Worm (Caenorhabditis elegans) whole organism, early embryonic: ENCODE data around the gene srbc-34.

ENCODE experiments used
- B0310.2 ChIP-seq: sonication (generic microtip); optimal IDR thresholded peaks from 2 replicates; lab custom pipeline; 2016; ENCODE audit warnings: mild to moderate bottlenecking, missing genetic modification characterization, missing compliant biosample characterization
- F13C5.2 ChIP-seq: sonication (generic microtip); optimal IDR thresholded peaks from 2 replicates; lab custom pipeline; 2017; ENCODE audit warnings: mild to moderate bottlenecking, missing genetic modification characterization, inconsistent platforms, missing compliant biosample characterization
- aly-1 ChIP-seq: sonication (generic microtip); optimal IDR thresholded peaks from 2 replicates; lab custom pipeline; 2016; ENCODE audit warnings: missing genetic modification characterization, missing compliant biosample characterization
- ama-1 ChIP-seq: fragments of 150-350 bp; optimal IDR thresholded peaks from 2 replicates; lab custom pipeline; 2014
- ceh-13 ChIP-seq: fragments of 200-800 bp; sonication (Bioruptor generic); optimal IDR thresholded peaks from 2 replicates; lab custom pipeline; 2018; ENCODE audit warnings: mild to moderate bottlenecking, missing genetic modification characterization, missing compliant biosample characterization
- ceh-36 ChIP-seq: sonication (generic microtip); optimal IDR thresholded peaks from 2 replicates; lab custom pipeline; 2016; ENCODE audit warnings: missing genetic modification characterization, inconsistent platforms, missing compliant biosample characterization
- ets-7 ChIP-seq: sonication (generic microtip); optimal IDR thresholded peaks from 2 replicates; lab custom pipeline; 2016; ENCODE audit warnings: missing genotype, missing genetic modification characterization, missing compliant biosample characterization
- flt-1 ChIP-seq: fragments of 200-800 bp; sonication (Bioruptor generic); IDR thresholded peaks from 2 replicates; pipeline ENCODE4 v1.3.6; 2022; ENCODE audit warnings: missing genetic modification characterization, missing compliant biosample characterization
- hmbx-1 ChIP-seq: sonication (generic microtip); optimal IDR thresholded peaks from 2 replicates; lab custom pipeline; 2016; ENCODE audit warnings: mild to moderate bottlenecking, missing genetic modification characterization, missing compliant biosample characterization
- hmg-4 ChIP-seq: fragments of 200-800 bp; sonication (Bioruptor generic); optimal IDR thresholded peaks from 2 replicates; lab custom pipeline; 2018; ENCODE audit warnings: mild to moderate bottlenecking, missing genetic modification characterization, missing compliant biosample characterization
- hnd-1 ChIP-seq: sonication (generic microtip); optimal IDR thresholded peaks from 2 replicates; lab custom pipeline; 2016; ENCODE audit warnings: missing genetic modification characterization, missing compliant biosample characterization
- pes-1 ChIP-seq: fragments of 200-800 bp; sonication (Bioruptor generic); IDR thresholded peaks from 2 replicates; pipeline ENCODE4 v1.3.6; 2022; ENCODE audit warnings: missing genetic modification reagents, missing genetic modification characterization, missing compliant biosample characterization
- scrt-1 ChIP-seq: fragments of 200-800 bp; sonication (Bioruptor generic); IDR thresholded peaks from 2 replicates; pipeline ENCODE4 v1.3.6; 2022; ENCODE audit warnings: missing genetic modification characterization, missing compliant biosample characterization
- sea-1 ChIP-seq: fragments of 200-800 bp; sonication (Bioruptor generic); conservative IDR thresholded peaks from 2 replicates; pipeline ENCODE4 v1.3.6; 2022; ENCODE audit warnings: missing genetic modification characterization, missing compliant biosample characterization
- tbx-11 ChIP-seq: fragments of 200-800 bp; sonication (Bioruptor generic); IDR thresholded peaks from 2 replicates; pipeline ENCODE4 v1.3.6; 2022; ENCODE audit warnings: missing genetic modification characterization, missing compliant biosample characterization
- tbx-37 ChIP-seq: fragments of 200-800 bp; sonication (Bioruptor generic); conservative IDR thresholded peaks from 2 replicates; pipeline ENCODE4 v1.3.6; 2022; ENCODE audit warnings: missing genetic modification reagents, missing genetic modification characterization, missing compliant biosample characterization
- tra-4 ChIP-seq: sonication (generic microtip); optimal IDR thresholded peaks from 2 replicates; lab custom pipeline; 2017; ENCODE audit warnings: missing genetic modification characterization, missing compliant biosample characterization

The srbc-34 gene

ce11 chrV:20198954-20199353 is 7.2 kb upstream of the srbc-34 start, which contains the start of gene fog-2:
Gene fog-2, plus strand, starts transcription at chrV:20199254.
- TF ChIP-seq pes-1 (GFP tag; lab: Robert Waterston, UW) (no peak), tbx-37 (GFP tag; lab: Robert Waterston, UW) (no peak), ceh-36 (no peak), tbx-11 (GFP tag; lab: Robert Waterston, UW) (no peak), scrt-1 (GFP tag; lab: Robert Waterston, UW) (no peak), F13C5.2 (tag; lab: Kevin White, UChicago) (no peak), hnd-1 (tag; lab: Kevin White, UChicago) (no peak), hmg-4 (GFP tag; lab: Kevin White, UChicago) (no peak), ceh-13 (GFP tag; lab: Kevin White, UChicago) (no peak), flt-1 (GFP tag; lab: Robert Waterston, UW) (no peak), tra-4 (tag; lab: Kevin White, UChicago) (no peak), ama-1 (lab: Kevin White, UChicago) (no peak), ets-7 (tag; lab: Kevin White, UChicago) (no peak), sea-1 (GFP tag; lab: Robert Waterston, UW) (no peak), aly-1 (tag; lab: Kevin White, UChicago) (no peak), B0310.2 (tag; lab: Kevin White, UChicago) (no peak), hmbx-1 (tag; lab: Kevin White, UChicago) (no peak)

- TF ChIP-seq B0310.2 (tag; lab: Kevin White, UChicago) (no peak), ama-1 (lab: Kevin White, UChicago) (no peak), hnd-1 (tag; lab: Kevin White, UChicago) (no peak)
Observed at ce11 chrV:20199658-20200057, 6.5 kb upstream of the srbc-34 start.

- TF ChIP-seq scrt-1 (GFP tag; lab: Robert Waterston, UW) (no peak), B0310.2 (tag; lab: Kevin White, UChicago) (no peak), tbx-37 (GFP tag; lab: Robert Waterston, UW) (no peak), ceh-13 (GFP tag; lab: Kevin White, UChicago) (no peak), hnd-1 (tag; lab: Kevin White, UChicago) (no peak), hmbx-1 (tag; lab: Kevin White, UChicago) (no peak), ets-7 (tag; lab: Kevin White, UChicago) (no peak), ceh-36 (no peak), aly-1 (tag; lab: Kevin White, UChicago) (no peak), pes-1 (GFP tag; lab: Robert Waterston, UW) (no peak), F13C5.2 (tag; lab: Kevin White, UChicago) (no peak), tra-4 (tag; lab: Kevin White, UChicago) (no peak), sea-1 (GFP tag; lab: Robert Waterston, UW) (no peak), flt-1 (GFP tag; lab: Robert Waterston, UW) (no peak)
Observed at ce11 chrV:20201316-20201715, 4.8 kb upstream of the srbc-34 start, which contains the start of gene fbxa-114. Gene fbxa-114, plus strand, starts transcription at chrV:20201616.

ce11 chrV:20203085-20203484 is 3.0 kb upstream of the srbc-34 start, which contains the start of gene fbxa-113:
Gene fbxa-113, plus strand, starts transcription at chrV:20203385.
- TF ChIP-seq ceh-36 = no peak
- TF ChIP-seq sea-1 (GFP tag; lab: Robert Waterston, UW) = no peak
- TF ChIP-seq tra-4 (tag; lab: Kevin White, UChicago) = no peak
- no peak for TF ChIP-seq ceh-13 (GFP tag; lab: Kevin White, UChicago)
- no peak for TF ChIP-seq hmbx-1 (tag; lab: Kevin White, UChicago)
- TF ChIP-seq tbx-37 (GFP tag; lab: Robert Waterston, UW) = no peak
- TF ChIP-seq aly-1 (tag; lab: Kevin White, UChicago) = no peak
- TF ChIP-seq hnd-1 (tag; lab: Kevin White, UChicago) = no peak
- TF ChIP-seq F13C5.2 (tag; lab: Kevin White, UChicago) = no peak
- TF ChIP-seq ama-1 (lab: Kevin White, UChicago) = no peak
- TF ChIP-seq flt-1 (GFP tag; lab: Robert Waterston, UW) = no peak
- TF ChIP-seq pes-1 (GFP tag; lab: Robert Waterston, UW) = no peak
- no peak for TF ChIP-seq hmg-4 (GFP tag; lab: Kevin White, UChicago)
- no peak for TF ChIP-seq B0310.2 (tag; lab: Kevin White, UChicago)
- no peak for TF ChIP-seq tbx-11 (GFP tag; lab: Robert Waterston, UW)
- no peak for TF ChIP-seq ets-7 (tag; lab: Kevin White, UChicago)

ce11 chrV:20212584-20212983 is 6.5 kb downstream of the srbc-34 start, which contains the start of gene Y113G7B.12:
Gene Y113G7B.12, minus strand, starts transcription at chrV:20212684.
- no peak for TF ChIP-seq ets-7 (tag; lab: Kevin White, UChicago)
- TF ChIP-seq hmg-4 (GFP tag; lab: Kevin White, UChicago) = no peak
- TF ChIP-seq flt-1 (GFP tag; lab: Robert Waterston, UW) = no peak
- TF ChIP-seq ceh-36 = no peak
- TF ChIP-seq pes-1 (GFP tag; lab: Robert Waterston, UW) = no peak
- no peak for TF ChIP-seq sea-1 (GFP tag; lab: Robert Waterston, UW)
- TF ChIP-seq B0310.2 (tag; lab: Kevin White, UChicago) = no peak
- TF ChIP-seq tra-4 (tag; lab: Kevin White, UChicago) = no peak
- TF ChIP-seq hmbx-1 (tag; lab: Kevin White, UChicago) = no peak
- TF ChIP-seq tbx-37 (GFP tag; lab: Robert Waterston, UW) = no peak
- TF ChIP-seq tbx-11 (GFP tag; lab: Robert Waterston, UW) = no peak
- no peak for TF ChIP-seq aly-1 (tag; lab: Kevin White, UChicago)
- no peak for TF ChIP-seq ama-1 (lab: Kevin White, UChicago)
- no peak for TF ChIP-seq scrt-1 (GFP tag; lab: Robert Waterston, UW)
- no peak for TF ChIP-seq F13C5.2 (tag; lab: Kevin White, UChicago)

- TF ChIP-seq F13C5.2 (tag; lab: Kevin White, UChicago) (no peak), sea-1 (GFP tag; lab: Robert Waterston, UW) (no peak), ceh-36 (no peak), ama-1 (lab: Kevin White, UChicago) (no peak), hnd-1 (tag; lab: Kevin White, UChicago) (no peak), tra-4 (tag; lab: Kevin White, UChicago) (no peak), ets-7 (tag; lab: Kevin White, UChicago) (no peak)
Observed at ce11 chrV:20213097-20213496, 7.0 kb downstream of the srbc-34 start.
